Worm (Caenorhabditis elegans) whole organism, young adult: ENCODE measurements around the gene Y47D7A.2.

Experiments
- B0261.1 ChIP-seq: sonication (generic microtip); optimal IDR thresholded peaks from 2 replicates; lab custom pipeline; 2016; ENCODE audit warnings: mild to moderate bottlenecking, missing genetic modification characterization, moderate library complexity, missing compliant biosample characterization
- D2030.7 ChIP-seq: fragments of 200-800 bp; sonication (Bioruptor generic); IDR thresholded peaks from 2 replicates; pipeline ENCODE4 v1.3.6; 2022; ENCODE audit warnings: missing genetic modification reagents, missing genetic modification characterization, missing compliant biosample characterization
- F33H1.4 ChIP-seq: fragments of 200-800 bp; sonication (Bioruptor generic); IDR thresholded peaks from 2 replicates; pipeline ENCODE4 v1.3.6; 2022; ENCODE audit warnings: missing genetic modification reagents, missing genetic modification characterization, missing compliant biosample characterization
- F55B11.4 ChIP-seq: sonication (generic microtip); optimal IDR thresholded peaks from 2 replicates; lab custom pipeline; 2016; ENCODE audit warnings: missing compliant biosample characterization, missing genetic modification characterization, borderline replicate concordance; ENCODE audit not compliant: insufficient read depth
- F57C9.4 ChIP-seq: sonication (generic microtip); optimal IDR thresholded peaks from 2 replicates; lab custom pipeline; 2017; ENCODE audit warnings: mild to moderate bottlenecking, missing genetic modification characterization, missing compliant biosample characterization
- Y56A3A.18 ChIP-seq: fragments of 200-800 bp; sonication (Bioruptor generic); IDR thresholded peaks from 2 replicates; pipeline ENCODE4 v1.3.6; 2022; ENCODE audit warnings: missing genetic modification reagents, missing genetic modification characterization, missing compliant biosample characterization
- akir-1 ChIP-seq: fragments of 200-800 bp; sonication (Bioruptor generic); optimal IDR thresholded peaks from 2 replicates; lab custom pipeline; 2018; ENCODE audit warnings: mild to moderate bottlenecking, missing genetic modification characterization, moderate library complexity, missing compliant biosample characterization
- attf-3 ChIP-seq: fragments of 200-800 bp; sonication (Bioruptor generic); conservative IDR thresholded peaks from 2 replicates; pipeline ENCODE4 v1.3.6; 2022; ENCODE audit warnings: missing genetic modification reagents, missing genetic modification characterization, missing compliant biosample characterization
- bed-1 ChIP-seq: fragments of 200-800 bp; sonication (Bioruptor generic); IDR thresholded peaks from 2 replicates; pipeline ENCODE4 v1.3.6; 2022; ENCODE audit warnings: missing genetic modification reagents, missing genetic modification characterization, missing compliant biosample characterization
- ceh-27 ChIP-seq: fragments of 200-800 bp; sonication (Bioruptor generic); optimal IDR thresholded peaks from 2 replicates; lab custom pipeline; 2018; ENCODE audit warnings: mild to moderate bottlenecking, missing genetic modification characterization, moderate library complexity, missing compliant biosample characterization
- ceh-40 ChIP-seq: fragments of 200-800 bp; sonication (Bioruptor generic); IDR thresholded peaks from 2 replicates; pipeline ENCODE4 v1.3.6; 2022; ENCODE audit warnings: missing genetic modification characterization, missing compliant biosample characterization
- ceh-79 ChIP-seq: sonication (generic microtip); optimal IDR thresholded peaks from 2 replicates; lab custom pipeline; 2017; ENCODE audit warnings: mild to moderate bottlenecking, missing genetic modification characterization, missing compliant biosample characterization
- die-1 ChIP-seq: sonication (generic microtip); optimal IDR thresholded peaks from 2 replicates; lab custom pipeline; 2016; ENCODE audit warnings: missing genotype, mild to moderate bottlenecking, missing genetic modification characterization, missing compliant biosample characterization
- dox-1 ChIP-seq: fragments of 200-800 bp; sonication (Bioruptor generic); IDR thresholded peaks from 2 replicates; pipeline ENCODE4 v1.3.6; 2022; ENCODE audit warnings: missing genetic modification reagents, missing genetic modification characterization, missing compliant biosample characterization
- dpl-1 ChIP-seq: fragments of 150-350 bp; optimal IDR thresholded peaks from 2 replicates; lab custom pipeline; 2014; ENCODE audit warnings: missing biosample characterization, missing genetic modification reagents, missing genetic modification characterization
- efl-1 ChIP-seq: fragments of 150-350 bp; optimal IDR thresholded peaks from 2 replicates; lab custom pipeline; 2014; ENCODE audit warnings: missing biosample characterization, missing genetic modification reagents, missing genetic modification characterization
- ets-4 ChIP-seq: fragments of 200-800 bp; sonication (Bioruptor generic); optimal IDR thresholded peaks from 2 replicates; lab custom pipeline; 2018; ENCODE audit warnings: mild to moderate bottlenecking, missing genetic modification characterization, missing compliant biosample characterization
- him-1 ChIP-seq: sonication (generic microtip); optimal IDR thresholded peaks from 2 replicates; lab custom pipeline; 2016; ENCODE audit warnings: missing genotype, missing genetic modification reagents, missing genetic modification characterization, missing compliant biosample characterization
- hmg-1.2 ChIP-seq: fragments of 200-800 bp; sonication (Bioruptor generic); IDR thresholded peaks from 2 replicates; pipeline ENCODE4 v1.3.6; 2022; ENCODE audit warnings: missing genetic modification reagents, missing genetic modification characterization, missing compliant biosample characterization
- lin-26 ChIP-seq: fragments of 200-800 bp; sonication (Bioruptor generic); IDR thresholded peaks from 2 replicates; pipeline ENCODE4 v1.3.6; 2022; ENCODE audit warnings: missing genetic modification reagents, missing genetic modification characterization, missing compliant biosample characterization
- lin-35 ChIP-seq, 3 experiments: fragments of 150-350 bp in 2 of 3; sonication (generic microtip) in 1 of 3; optimal IDR thresholded peaks; 2 replicates each; lab custom pipeline; 2014 to 2018; ENCODE audit warnings: missing biosample characterization in 3 of 3, missing genetic modification characterization in 3 of 3, missing genetic modification reagents in 3 of 3
- lin-54 ChIP-seq: fragments of 200-800 bp; sonication (Bioruptor generic); optimal IDR thresholded peaks from 2 replicates; lab custom pipeline; 2018; ENCODE audit warnings: mild to moderate bottlenecking, missing genetic modification characterization, missing compliant biosample characterization
- lir-1 ChIP-seq: fragments of 200-800 bp; sonication (Bioruptor generic); conservative IDR thresholded peaks from 2 replicates; pipeline ENCODE4 v1.3.6; 2022; ENCODE audit warnings: missing genetic modification reagents, missing genetic modification characterization, missing compliant biosample characterization
- madf-3 ChIP-seq: fragments of 200-800 bp; sonication (Bioruptor generic); IDR thresholded peaks from 2 replicates; pipeline ENCODE4 v1.3.6; 2022; ENCODE audit warnings: missing genetic modification reagents, missing genetic modification characterization, missing compliant biosample characterization
- madf-8 ChIP-seq: fragments of 200-800 bp; sonication (Bioruptor generic); conservative IDR thresholded peaks from 2 replicates; pipeline ENCODE4 v1.3.6; 2022; ENCODE audit warnings: missing genetic modification reagents, missing genetic modification characterization, missing compliant biosample characterization
- mcd-1 ChIP-seq: fragments of 200-800 bp; sonication (Bioruptor generic); IDR thresholded peaks from 2 replicates; pipeline ENCODE4 v1.3.6; 2022; ENCODE audit warnings: missing genetic modification reagents, missing genetic modification characterization, missing compliant biosample characterization
- mel-28 ChIP-seq: sonication (generic microtip); optimal IDR thresholded peaks from 2 replicates; lab custom pipeline; 2016; ENCODE audit warnings: borderline replicate concordance, mild to moderate bottlenecking, missing genetic modification characterization, missing compliant biosample characterization
- mes-4 ChIP-seq: sonication (generic microtip); optimal IDR thresholded peaks from 2 replicates; lab custom pipeline; 2016; ENCODE audit warnings: missing genotype, missing genetic modification characterization, missing compliant biosample characterization
- mxl-1 ChIP-seq: sonication (generic microtip); optimal IDR thresholded peaks from 2 replicates; lab custom pipeline; 2016; ENCODE audit warnings: missing genetic modification characterization, missing compliant biosample characterization
- nhr-27 ChIP-seq: fragments of 200-800 bp; sonication (Bioruptor generic); optimal IDR thresholded peaks from 2 replicates; lab custom pipeline; 2018; ENCODE audit warnings: mild to moderate bottlenecking, missing genetic modification characterization, moderate library complexity, missing compliant biosample characterization
- rec-8 ChIP-seq, 2 experiments: sonication (generic microtip); optimal IDR thresholded peaks; 2 replicates each; lab custom pipeline; 2016; ENCODE audit warnings: mild to moderate bottlenecking in 2 of 2, missing genetic modification characterization in 2 of 2, missing genetic modification reagents in 2 of 2, missing genotype in 2 of 2, missing biosample characterization in 1 of 2, missing compliant biosample characterization in 1 of 2, moderate library complexity in 1 of 2
- repo-1 ChIP-seq: sonication (generic microtip); optimal IDR thresholded peaks from 2 replicates; lab custom pipeline; 2017; ENCODE audit warnings: mild to moderate bottlenecking, missing genetic modification characterization, missing compliant biosample characterization
- snpc-1.3 ChIP-seq: sonication (generic microtip); optimal IDR thresholded peaks from 2 replicates; lab custom pipeline; 2017; ENCODE audit warnings: missing genetic modification characterization, mild to moderate bottlenecking, missing compliant biosample characterization, antibody characterized with exemption, moderate library complexity, missing genotype, missing genetic modification reagents; ENCODE audit not compliant: insufficient read depth
- tbp1 ChIP-seq: fragments of 200-800 bp; sonication (Bioruptor generic); optimal IDR thresholded peaks from 2 replicates; lab custom pipeline; 2018; ENCODE audit warnings: mild to moderate bottlenecking, missing genetic modification characterization, missing compliant biosample characterization
- tlf-1 ChIP-seq: fragments of 200-800 bp; sonication (Bioruptor generic); optimal IDR thresholded peaks from 2 replicates; lab custom pipeline; 2018; ENCODE audit warnings: mild to moderate bottlenecking, missing genetic modification characterization, missing compliant biosample characterization
- unc-130 ChIP-seq: sonication (generic microtip); optimal IDR thresholded peaks from 2 replicates; lab custom pipeline; 2016; ENCODE audit warnings: missing genetic modification reagents, missing genetic modification characterization, missing compliant biosample characterization
- zfh-2 ChIP-seq: fragments of 200-800 bp; sonication (Bioruptor generic); conservative IDR thresholded peaks from 2 replicates; pipeline ENCODE4 v1.3.6; 2022; ENCODE audit warnings: missing genetic modification reagents, missing genetic modification characterization, missing compliant biosample characterization
- ztf-22 ChIP-seq: fragments of 200-800 bp; sonication (Bioruptor generic); optimal IDR thresholded peaks from 2 replicates; lab custom pipeline; 2018; ENCODE audit warnings: mild to moderate bottlenecking, missing genetic modification characterization, moderate library complexity, missing compliant biosample characterization
- ztf-25 ChIP-seq: fragments of 200-800 bp; sonication (Bioruptor generic); IDR thresholded peaks from 2 replicates; pipeline ENCODE4 v1.3.6; 2022; ENCODE audit warnings: missing genetic modification reagents, missing genetic modification characterization, missing compliant biosample characterization
- ztf-28 ChIP-seq: fragments of 200-800 bp; sonication (Bioruptor generic); IDR thresholded peaks from 2 replicates; pipeline ENCODE4 v1.3.6; 2022; ENCODE audit warnings: missing genetic modification reagents, missing genetic modification characterization, missing compliant biosample characterization
- ztf-6 ChIP-seq: fragments of 200-800 bp; sonication (Bioruptor generic); IDR thresholded peaks from 2 replicates; pipeline ENCODE4 v1.3.6; 2022; ENCODE audit warnings: missing genetic modification reagents, missing genetic modification characterization, missing compliant biosample characterization

Y47D7A.2 gene

ce11 chrV:4423087-4423486 lies 3.0 kb downstream of the Y47D7A.2 start:
- TF ChIP-seq zfh-2 (GFP tag; lab: Robert Waterston, UW), result peak; percentile 70
- TF ChIP-seq die-1 (tag; lab: Kevin White, UChicago), result no peak
- TF ChIP-seq akir-1 (GFP tag; lab: Kevin White, UChicago), result no peak
- TF ChIP-seq madf-8 (GFP tag; lab: Robert Waterston, UW), result no peak
- TF ChIP-seq hmg-1.2 (GFP tag; lab: Robert Waterston, UW), result no peak
- peak; percentile 35; the same call in 1 of the 2 replicates for TF ChIP-seq lin-26 (GFP tag; lab: Robert Waterston, UW)

ce11 chrV:4423860-4424401 lies 3.9 kb downstream of the Y47D7A.2 start, which contains the start of the genes Y47D7A.9 and Y47D7A.19:
TSS of gene Y47D7A.9 (minus strand) at chrV:4423960.
TSS of gene Y47D7A.19 (plus strand) at chrV:4424351.
- TF ChIP-seq lir-1 (GFP tag; lab: Robert Waterston, UW) (no peak), ztf-28 (GFP tag; lab: Robert Waterston, UW) (no peak), repo-1 (tag; lab: Kevin White, UChicago) (no peak), F55B11.4 (tag; lab: Kevin White, UChicago) (no peak), tlf-1 (GFP tag; lab: Kevin White, UChicago) (no peak), Y56A3A.18 (GFP tag; lab: Robert Waterston, UW) (no peak), tbp1 (GFP tag; lab: Kevin White, UChicago) (no peak), F57C9.4 (tag; lab: Kevin White, UChicago) (no peak), ceh-27 (no peak), B0261.1 (no peak), nhr-27 (no peak), die-1 (tag; lab: Kevin White, UChicago) (no peak), attf-3 (GFP tag; lab: Robert Waterston, UW) (no peak), lin-35 (GFP tag; optimal IDR thresholded peaks at IDR 0.05; lab: Kevin White, UChicago) (no peak), mxl-1 (no peak), efl-1 (GFP tag; lab: Kevin White, UChicago) (no peak), him-1 (tag; lab: Kevin White, UChicago) (no peak)

- TF ChIP-seq him-1 (tag; lab: Kevin White, UChicago), result no peak
- TF ChIP-seq mcd-1 (GFP tag; lab: Robert Waterston, UW), result no peak
- TF ChIP-seq bed-1, result no peak
- TF ChIP-seq rec-8 (tag; optimal IDR thresholded peaks at IDR 0.05; lab: Kevin White, UChicago), result no peak
- no peak for TF ChIP-seq F33H1.4 (GFP tag; lab: Robert Waterston, UW)
- no peak for TF ChIP-seq D2030.7
- TF ChIP-seq mel-28, result no peak
- TF ChIP-seq dpl-1 (GFP tag; lab: Kevin White, UChicago), result no peak
- TF ChIP-seq dox-1 (GFP tag; lab: Robert Waterston, UW), result no peak
- TF ChIP-seq lin-54 (GFP tag; lab: Kevin White, UChicago), result no peak
- TF ChIP-seq ceh-79 (tag; lab: Kevin White, UChicago), result no peak
Measured at ce11 chrV:4428202-4428601, 8.1 kb downstream of the Y47D7A.2 start, which contains the start of gene Y47D7A.11. TSS of gene Y47D7A.11 (minus strand) at chrV:4428302.

- TF ChIP-seq unc-130 (GFP tag; lab: Kevin White, UChicago), result no peak
- no peak for TF ChIP-seq snpc-1.3 (tag; lab: Kevin White, UChicago)
- TF ChIP-seq madf-3 (GFP tag; lab: Robert Waterston, UW), result no peak
- no peak for TF ChIP-seq mes-4 (tag; lab: Kevin White, UChicago)
- TF ChIP-seq ets-4, result no peak
- TF ChIP-seq ceh-40 (GFP tag; lab: Robert Waterston, UW), result no peak
- TF ChIP-seq madf-8 (GFP tag; lab: Robert Waterston, UW), result no peak
- no peak for TF ChIP-seq ztf-22 (GFP tag; lab: Kevin White, UChicago)
- no peak for TF ChIP-seq ztf-6 (GFP tag; lab: Robert Waterston, UW)
- no peak for TF ChIP-seq F57C9.4 (tag; lab: Kevin White, UChicago)
- TF ChIP-seq dpl-1 (GFP tag; lab: Kevin White, UChicago), result no peak
- TF ChIP-seq ztf-25, result no peak
- no peak for TF ChIP-seq ceh-79 (tag; lab: Kevin White, UChicago)
Measured at ce11 chrV:4429576-4429975, 9.5 kb downstream of the Y47D7A.2 start, which contains the start of gene Y47D7A.12. TSS of gene Y47D7A.12 (minus strand) at chrV:4429676.
